Fruit fly (Drosophila melanogaster): ENCODE measurements around the gene Aduk.

Gene Aduk

dm6 chr3R:9341189-9342012 lies 6.9 kb upstream of the Aduk start (continued):
- TF ChIP-seq ken (GFP tag; IDR thresholded peaks at IDR 0.05) (peak; percentile 25; the same call in 1 of the 3 replicates), H15 (GFP tag; IDR thresholded peaks at IDR 0.05) (0 out of 3 replicates have a peak, but pooled peaks have one; percentile 35), Dref (GFP tag; IDR thresholded peaks at IDR 0.05) (no peak), gfzf (GFP tag; optimal IDR thresholded peaks at IDR 0.05) (no peak), CG13894 (tag; optimal IDR thresholded peaks at IDR 0.05) (peak; percentile 89), ato (GFP tag; IDR thresholded peaks at IDR 0.05; ENCODE audit: partially characterized antibody) (0 out of 2 replicates have a peak, but pooled peaks have one; percentile 18), CG2202 (tag; optimal IDR thresholded peaks at IDR 0.05) (peak; percentile 62), CG8478 (optimal IDR thresholded peaks at IDR 0.05) (no peak), pho (GFP tag; optimal IDR thresholded peaks at IDR 0.05) (peak; percentile 67), CG10209 (GFP tag; optimal IDR thresholded peaks at IDR 0.05) (peak; percentile 80), CG1529 (GFP tag; optimal IDR thresholded peaks at IDR 0.05) (peak; percentile 70), MTF-1 (GFP tag; optimal IDR thresholded peaks at IDR 0.05; ENCODE audit: borderline replicate concordance) (peak; percentile 79), CG7786 (GFP tag; optimal IDR thresholded peaks at IDR 0.05) (peak; percentile 22), Dip2 (GFP tag; IDR thresholded peaks at IDR 0.05) (no peak), ERR (GFP tag; optimal IDR thresholded peaks at IDR 0.05) (peak; percentile 20), ftz-f1 (GFP tag; optimal IDR thresholded peaks at IDR 0.05) (no peak), MESR4 (GFP tag; optimal IDR thresholded peaks at IDR 0.05) (peak; percentile 37), CG18619 (GFP tag; optimal IDR thresholded peaks at IDR 0.05) (peak; percentile 76), onecut (GFP tag; IDR thresholded peaks at IDR 0.05) (peak; percentile 69), CG10654 (GFP tag; optimal IDR thresholded peaks at IDR 0.05) (peak; percentile 22), E2f2 (GFP tag; IDR thresholded peaks at IDR 0.05) (peak; percentile 35; the same call in 1 of the 2 replicates), stc (GFP tag; IDR thresholded peaks at IDR 0.05) (peak; percentile 56; the same call in 1 of the 2 replicates), tll (GFP tag; optimal IDR thresholded peaks at IDR 0.05) (no peak), CG4282 (GFP tag; optimal IDR thresholded peaks at IDR 0.05) (no peak), gsb (GFP tag; IDR thresholded peaks at IDR 0.05) (no peak; the same call in 1 of the 2 replicates), CG11085 (GFP tag; IDR thresholded peaks at IDR 0.05) (peak; percentile 34; the same call in 1 of the 2 replicates), ham (GFP tag; IDR thresholded peaks at IDR 0.05) (no peak; the same call in 1 of the 2 replicates), CG17359 (tag; optimal IDR thresholded peaks at IDR 0.05) (peak; percentile 72), CG32767 (GFP tag; IDR thresholded peaks at IDR 0.05) (peak; percentile 64), Pdp1 (GFP tag; optimal IDR thresholded peaks at IDR 0.05) (peak; percentile 45), sc (optimal IDR thresholded peaks at IDR 0.05) (no peak), sc (GFP tag; optimal IDR thresholded peaks at IDR 0.05) (peak; percentile 46), CG1233 (GFP tag; optimal IDR thresholded peaks at IDR 0.05) (peak; percentile 76), pros (GFP tag; optimal IDR thresholded peaks at IDR 0.05) (peak; percentile 75), CG12236 (GFP tag; optimal IDR thresholded peaks at IDR 0.05) (peak; percentile 46), lmd (GFP tag; IDR thresholded peaks at IDR 0.05) (peak; percentile 64; the same call in 1 of the 2 replicates), CG10565 (GFP tag; optimal IDR thresholded peaks at IDR 0.05) (no peak), Meics (GFP tag; optimal IDR thresholded peaks at IDR 0.05) (peak; percentile 90), sisA (GFP tag; IDR thresholded peaks at IDR 0.05) (peak; percentile 42; the same call in 1 of the 2 replicates), emc (GFP tag; optimal IDR thresholded peaks at IDR 0.05) (peak; percentile 11), Bteb2 (GFP tag; optimal IDR thresholded peaks at IDR 0.05) (peak; percentile 64), Fer3 (tag; optimal IDR thresholded peaks at IDR 0.05) (peak; percentile 80), CG4730 (GFP tag; IDR thresholded peaks at IDR 0.05) (0 out of 2 replicates have a peak, but pooled peaks have one; percentile 47), Dfd (GFP tag; optimal IDR thresholded peaks at IDR 0.05) (no peak), danr (GFP tag; IDR thresholded peaks at IDR 0.05) (no peak), Aef1 (GFP tag; IDR thresholded peaks at IDR 0.05) (peak; percentile 58; the same call in 2 of the 3 replicates), CG14014 (GFP tag; IDR thresholded peaks at IDR 0.05) (peak; percentile 75), CG7745 (tag; optimal IDR thresholded peaks at IDR 0.05) (no peak), CG18764 (GFP tag; optimal IDR thresholded peaks at IDR 0.05) (peak; percentile 31)

Measured in whole organism, embryonic.